Fruit fly (Drosophila melanogaster) whole organism, prepupa: ENCODE measurements around the gene CG9706.

Experiments used
- Blimp-1 ChIP-seq: fragments of 200-800 bp; sonication (Bioruptor generic); optimal IDR thresholded peaks from 3 replicates; lab custom pipeline; 2017; ENCODE audit warnings: missing biosample characterization, missing genetic modification characterization, mild to moderate bottlenecking, moderate library complexity, missing genetic modification reagents
- CG10631 ChIP-seq: fragments of 200-800 bp; sonication (Bioruptor generic); optimal IDR thresholded peaks from 2 replicates; lab custom pipeline; 2016; ENCODE audit warnings: missing biosample characterization, missing genetic modification characterization
- CG10669 ChIP-seq: fragments of 200-800 bp; sonication (Bioruptor generic); optimal IDR thresholded peaks from 3 replicates; lab custom pipeline; 2018; ENCODE audit warnings: missing biosample characterization, mild to moderate bottlenecking, missing genetic modification characterization, moderate library complexity
- CG11294 ChIP-seq: fragments of 200-800 bp; sonication (Bioruptor generic); IDR thresholded peaks from 2 replicates; pipeline ENCODE4 v1.3.6; 2022; ENCODE audit warnings: missing biosample characterization, missing genetic modification characterization
- CG11902 ChIP-seq: fragments of 200-800 bp; sonication (Bioruptor generic); optimal IDR thresholded peaks from 3 replicates; lab custom pipeline; 2016; ENCODE audit warnings: missing biosample characterization, missing genetic modification characterization
- CG15336 ChIP-seq: fragments of 200-800 bp; sonication (Bioruptor generic); IDR thresholded peaks from 2 replicates; pipeline ENCODE4 v1.3.6; 2022; ENCODE audit warnings: missing biosample characterization, missing genetic modification characterization
- CG1621 ChIP-seq: fragments of 200-800 bp; sonication (Bioruptor generic); optimal IDR thresholded peaks from 3 replicates; lab custom pipeline; 2018; ENCODE audit warnings: missing biosample characterization, mild to moderate bottlenecking, missing genetic modification characterization
- CG3032 ChIP-seq: fragments of 200-800 bp; optimal IDR thresholded peaks from 2 replicates; lab custom pipeline; 2019; ENCODE audit warnings: missing biosample characterization, mild to moderate bottlenecking, missing genetic modification characterization, moderate library complexity
- CG31627 ChIP-seq: fragments of 200-800 bp; sonication (Bioruptor generic); optimal IDR thresholded peaks from 3 replicates; lab custom pipeline; 2016; ENCODE audit warnings: missing biosample characterization, missing genetic modification characterization
- CG32006 ChIP-seq: fragments of 200-800 bp; sonication (Bioruptor generic); optimal IDR thresholded peaks from 3 replicates; lab custom pipeline; 2017; ENCODE audit warnings: missing biosample characterization, mild to moderate bottlenecking, missing genetic modification characterization
- CG34406 ChIP-seq: fragments of 200-800 bp; sonication (Bioruptor generic); optimal IDR thresholded peaks from 3 replicates; lab custom pipeline; 2016; ENCODE audit warnings: missing biosample characterization, missing genetic modification characterization
- CG3919 ChIP-seq: fragments of 200-800 bp; sonication (Bioruptor generic); optimal IDR thresholded peaks from 3 replicates; lab custom pipeline; 2016; ENCODE audit warnings: missing biosample characterization, missing genetic modification characterization
- CG4318 ChIP-seq: fragments of 200-800 bp; sonication (Bioruptor generic); optimal IDR thresholded peaks from 3 replicates; lab custom pipeline; 2017; ENCODE audit warnings: missing biosample characterization, mild to moderate bottlenecking, missing genetic modification characterization
- CG6792 ChIP-seq: fragments of 200-800 bp; sonication (Bioruptor generic); optimal IDR thresholded peaks from 3 replicates; lab custom pipeline; 2016; ENCODE audit warnings: missing biosample characterization, missing genetic modification characterization
- CG6808 ChIP-seq: fragments of 200-800 bp; sonication (Bioruptor generic); optimal IDR thresholded peaks from 3 replicates; lab custom pipeline; 2017; ENCODE audit warnings: missing biosample characterization, missing genetic modification characterization, mild to moderate bottlenecking, moderate library complexity, missing genetic modification reagents
- CG6854 ChIP-seq: fragments of 200-800 bp; sonication (Bioruptor generic); optimal IDR thresholded peaks from 2 replicates; lab custom pipeline; 2017; ENCODE audit warnings: missing biosample characterization, mild to moderate bottlenecking, missing genetic modification characterization
- CG7368 ChIP-seq: fragments of 200-800 bp; sonication (Bioruptor generic); optimal IDR thresholded peaks from 3 replicates; lab custom pipeline; 2016; ENCODE audit warnings: missing biosample characterization, missing genetic modification characterization
- CG8119 ChIP-seq: fragments of 200-800 bp; sonication (Bioruptor generic); IDR thresholded peaks from 3 replicates; pipeline ENCODE4 v1.3.6; 2022; ENCODE audit warnings: missing biosample characterization, missing genetic modification characterization
- CG8632 ChIP-seq: fragments of 200-800 bp; sonication (Bioruptor generic); optimal IDR thresholded peaks from 3 replicates; lab custom pipeline; 2016; ENCODE audit warnings: missing biosample characterization, missing genetic modification characterization
- Eip75B ChIP-seq: fragments of 200-800 bp; sonication (Bioruptor generic); optimal IDR thresholded peaks from 3 replicates; lab custom pipeline; 2016; ENCODE audit warnings: missing biosample characterization, missing genetic modification characterization
- Eip78C ChIP-seq: fragments of 200-800 bp; sonication (Bioruptor generic); peaks from one replicate; lab custom pipeline; 2016; ENCODE audit warnings: missing biosample characterization, missing genetic modification characterization
- Ets21C ChIP-seq: fragments of 200-800 bp; sonication (Bioruptor generic); optimal IDR thresholded peaks from 3 replicates; lab custom pipeline; 2016; ENCODE audit warnings: missing biosample characterization, missing genetic modification characterization
- Hr38 ChIP-seq: sonication (Bioruptor generic); optimal IDR thresholded peaks from 2 replicates; lab custom pipeline; 2016; ENCODE audit warnings: missing biosample characterization, missing genetic modification characterization
- Hr4 ChIP-seq: fragments of 200-800 bp; sonication (Bioruptor generic); optimal IDR thresholded peaks from 3 replicates; lab custom pipeline; 2016; ENCODE audit warnings: missing biosample characterization, missing genetic modification characterization
- Lpt ChIP-seq: fragments of 200-800 bp; sonication (Bioruptor generic); optimal IDR thresholded peaks from 3 replicates; lab custom pipeline; 2016; ENCODE audit warnings: missing biosample characterization, missing genetic modification characterization
- Met ChIP-seq: fragments of 200-800 bp; sonication (Bioruptor generic); optimal IDR thresholded peaks from 3 replicates; lab custom pipeline; 2016; ENCODE audit warnings: missing biosample characterization, missing genetic modification characterization
- OdsH ChIP-seq: fragments of 200-800 bp; sonication (Bioruptor generic); optimal IDR thresholded peaks from 3 replicates; lab custom pipeline; 2016; ENCODE audit warnings: missing biosample characterization, missing genetic modification characterization
- Smox ChIP-seq: fragments of 200-800 bp; sonication (Bioruptor generic); optimal IDR thresholded peaks from 3 replicates; lab custom pipeline; 2016; ENCODE audit warnings: missing biosample characterization, missing genetic modification characterization
- Sox14 ChIP-seq: fragments of 200-800 bp; sonication (Bioruptor generic); optimal IDR thresholded peaks from 3 replicates; lab custom pipeline; 2016; ENCODE audit warnings: missing biosample characterization, missing genetic modification characterization
- Sox15 ChIP-seq: fragments of 200-800 bp; sonication (Bioruptor generic); optimal IDR thresholded peaks from 3 replicates; lab custom pipeline; 2016; ENCODE audit warnings: missing biosample characterization, missing genetic modification characterization
- achi ChIP-seq: fragments of 200-800 bp; sonication (Bioruptor generic); optimal IDR thresholded peaks from 3 replicates; lab custom pipeline; 2016; ENCODE audit warnings: missing biosample characterization, missing genetic modification characterization
- acj6 ChIP-seq: fragments of 200-800 bp; sonication (Bioruptor generic); optimal IDR thresholded peaks from 3 replicates; lab custom pipeline; 2016; ENCODE audit warnings: missing biosample characterization, missing genetic modification characterization
- cyc ChIP-seq: fragments of 200-800 bp; sonication (Bioruptor generic); optimal IDR thresholded peaks from 3 replicates; lab custom pipeline; 2016; ENCODE audit warnings: missing biosample characterization, missing genetic modification characterization
- dsx ChIP-seq: fragments of 200-800 bp; optimal IDR thresholded peaks from 3 replicates; lab custom pipeline; 2019; ENCODE audit warnings: missing biosample characterization, mild to moderate bottlenecking, missing genetic modification characterization, moderate library complexity; ENCODE audit not compliant: poor library complexity, severe bottlenecking
- eg ChIP-seq: fragments of 200-800 bp; sonication (Bioruptor generic); IDR thresholded peaks from 3 replicates; pipeline ENCODE4 v1.3.6; 2022; ENCODE audit warnings: missing biosample characterization, missing genetic modification characterization
- esn ChIP-seq: fragments of 200-800 bp; sonication (Bioruptor generic); optimal IDR thresholded peaks from 2 replicates; lab custom pipeline; 2016; ENCODE audit warnings: missing biosample characterization, mild to moderate bottlenecking, missing genetic modification characterization, moderate library complexity
- fd59A ChIP-seq: fragments of 200-800 bp; sonication (Bioruptor generic); optimal IDR thresholded peaks from 2 replicates; lab custom pipeline; 2017; ENCODE audit warnings: missing biosample characterization, mild to moderate bottlenecking, missing genetic modification characterization, missing genetic modification reagents
- fd85E ChIP-seq: fragments of 200-800 bp; sonication (Bioruptor generic); optimal IDR thresholded peaks from 3 replicates; lab custom pipeline; 2016; ENCODE audit warnings: missing biosample characterization, missing genetic modification characterization
- net ChIP-seq: fragments of 200-800 bp; sonication (Bioruptor generic); optimal IDR thresholded peaks from 3 replicates; lab custom pipeline; 2016; ENCODE audit warnings: missing biosample characterization, missing genetic modification characterization
- pdm3 ChIP-seq: fragments of 200-800 bp; sonication (Bioruptor generic); optimal IDR thresholded peaks from 3 replicates; lab custom pipeline; 2016; ENCODE audit warnings: missing biosample characterization, missing genetic modification characterization
- spab ChIP-seq: fragments of 200-800 bp; sonication (Bioruptor generic); optimal IDR thresholded peaks from 2 replicates; lab custom pipeline; 2017; ENCODE audit warnings: missing biosample characterization, mild to moderate bottlenecking, missing genetic modification characterization, missing genetic modification reagents
- ss ChIP-seq, 2 experiments: fragments of 200-800 bp; sonication (Bioruptor generic); optimal IDR thresholded peaks; 2 replicates in 1 of 2; 3 replicates in 1 of 2; lab custom pipeline; 2017 to 2018; ENCODE audit warnings: mild to moderate bottlenecking in 2 of 2, missing biosample characterization in 2 of 2, missing genetic modification characterization in 2 of 2, moderate library complexity in 1 of 2
- topi ChIP-seq: fragments of 200-800 bp; sonication (Bioruptor generic); optimal IDR thresholded peaks from 3 replicates; lab custom pipeline; 2016; ENCODE audit warnings: missing biosample characterization, missing genetic modification characterization
- vri ChIP-seq: fragments of 200-800 bp; sonication (Bioruptor generic); optimal IDR thresholded peaks from 3 replicates; lab custom pipeline; 2016; ENCODE audit warnings: missing biosample characterization, mild to moderate bottlenecking, missing genetic modification characterization

Gene CG9706

DNA sequence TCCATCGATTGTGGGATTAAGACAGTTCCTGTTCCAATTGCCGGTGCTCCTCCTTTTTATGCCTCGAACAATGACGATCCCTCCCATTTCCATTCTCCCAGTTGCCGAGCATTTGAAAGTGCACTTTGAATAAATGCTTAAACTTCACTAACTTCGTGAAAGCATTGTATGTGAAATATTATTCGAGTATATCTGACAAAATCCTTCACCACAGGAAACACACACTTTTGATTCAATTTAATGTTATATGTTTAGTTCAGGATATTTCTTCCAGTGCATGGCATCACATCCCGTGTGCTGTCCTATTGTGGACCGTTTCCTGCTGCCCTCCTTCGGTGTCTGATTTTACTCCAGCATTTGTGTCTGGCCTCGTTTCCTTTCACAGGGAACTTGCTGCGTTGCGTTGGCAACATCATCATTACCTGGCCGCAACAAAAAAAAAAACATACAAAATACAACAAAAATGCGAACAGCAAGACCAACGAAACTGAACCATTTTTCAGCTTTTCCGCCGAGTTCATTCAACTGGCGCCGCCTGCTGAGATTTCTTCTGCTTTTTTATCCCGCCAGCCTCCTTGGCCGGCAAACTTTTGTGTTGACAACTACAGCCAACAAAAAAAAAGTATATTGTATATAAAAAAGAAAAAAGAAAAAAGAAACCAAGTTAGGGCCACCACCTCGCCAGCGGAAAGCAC lies 30.3 kb upstream of the CG9706 start (continued):
- peak; percentile 56 for TF ChIP-seq CG6792
- TF ChIP-seq CG6854 (GFP tag; lab: Kevin White, UChicago) = no peak
- peak; percentile 65 for TF ChIP-seq CG10669 (GFP tag; lab: Kevin White, UChicago)
- TF ChIP-seq CG8632 = peak; percentile 43
- peak; percentile 34 to 64 for TF ChIP-seq ss (GFP tag; optimal IDR thresholded peaks at IDR 0.05; lab: Kevin White, UChicago)
- TF ChIP-seq CG4318 (GFP tag; lab: Kevin White, UChicago) = peak; percentile 50
- TF ChIP-seq CG8119 = peak; percentile 74
- TF ChIP-seq Hr4 (GFP tag; lab: Kevin White, UChicago) = peak; percentile 70
- peak; percentile 84 for TF ChIP-seq CG3919 (GFP tag; lab: Kevin White, UChicago)
- TF ChIP-seq CG6808 (GFP tag; lab: Kevin White, UChicago) = peak; percentile 62
- peak; percentile 2 for TF ChIP-seq Ets21C (GFP tag; lab: Kevin White, UChicago)
- TF ChIP-seq Sox15 = no peak
- peak; percentile 50; the same call in 1 of the 2 replicates for TF ChIP-seq CG11294 (GFP tag; lab: Robert Waterston, UW)
- TF ChIP-seq CG15336 (GFP tag; lab: Robert Waterston, UW) = peak; percentile 82
- peak; percentile 71 for TF ChIP-seq acj6 (GFP tag; lab: Kevin White, UChicago)
- peak; percentile 46 for TF ChIP-seq cyc
- no peak for TF ChIP-seq vri (GFP tag; lab: Kevin White, UChicago)
- peak; percentile 38 for TF ChIP-seq CG34406 (GFP tag; lab: Kevin White, UChicago)
- peak; percentile 68 for TF ChIP-seq CG7368

DNA sequence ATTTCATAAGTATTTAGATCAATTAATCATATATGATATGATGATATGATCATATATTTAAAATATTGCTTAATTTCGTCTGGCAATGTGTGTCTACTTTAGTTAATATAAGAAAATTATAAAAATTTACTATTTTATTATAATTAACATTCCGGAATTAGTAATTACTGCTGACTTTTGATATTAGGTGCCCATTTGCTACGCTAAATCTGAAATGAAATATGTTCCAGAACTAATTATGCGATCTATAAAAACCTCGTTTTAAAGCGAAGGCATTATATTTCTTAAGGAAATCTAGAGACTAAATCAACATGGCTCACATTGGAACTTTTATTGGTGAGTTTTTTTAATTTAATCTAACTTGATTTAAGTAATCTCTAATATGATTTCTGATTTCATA lies 27.6 kb upstream of the CG9706 start, which contains the start of gene CG42852:
CG42852 (plus strand) TSS at position 301 of the 400 bp plus-strand sequence.
- TF ChIP-seq CG3032 (tag; lab: Kevin White, UChicago) = no peak
- TF ChIP-seq cyc = no peak
- TF ChIP-seq CG10631 (GFP tag; lab: Kevin White, UChicago) = no peak
- TF ChIP-seq fd85E = no peak
- TF ChIP-seq Ets21C (GFP tag; lab: Kevin White, UChicago) = no peak
- no peak for TF ChIP-seq fd59A (GFP tag; lab: Kevin White, UChicago)
- no peak for TF ChIP-seq Hr38
- TF ChIP-seq net = no peak
- TF ChIP-seq OdsH (GFP tag; lab: Kevin White, UChicago) = no peak
- TF ChIP-seq pdm3 (GFP tag; lab: Kevin White, UChicago) = no peak
- TF ChIP-seq CG1621 (tag; lab: Kevin White, UChicago) = no peak
- TF ChIP-seq Lpt (GFP tag; lab: Kevin White, UChicago) = no peak
- TF ChIP-seq CG7368 = no peak
- TF ChIP-seq Smox (GFP tag; lab: Kevin White, UChicago) = no peak
- no peak for TF ChIP-seq Sox15
- no peak for TF ChIP-seq CG8632
- TF ChIP-seq topi (GFP tag; lab: Kevin White, UChicago) = no peak
- TF ChIP-seq Hr4 (GFP tag; lab: Kevin White, UChicago) = no peak
- TF ChIP-seq Eip75B (GFP tag; lab: Kevin White, UChicago) = no peak
- TF ChIP-seq acj6 (GFP tag; lab: Kevin White, UChicago) = no peak

DNA sequence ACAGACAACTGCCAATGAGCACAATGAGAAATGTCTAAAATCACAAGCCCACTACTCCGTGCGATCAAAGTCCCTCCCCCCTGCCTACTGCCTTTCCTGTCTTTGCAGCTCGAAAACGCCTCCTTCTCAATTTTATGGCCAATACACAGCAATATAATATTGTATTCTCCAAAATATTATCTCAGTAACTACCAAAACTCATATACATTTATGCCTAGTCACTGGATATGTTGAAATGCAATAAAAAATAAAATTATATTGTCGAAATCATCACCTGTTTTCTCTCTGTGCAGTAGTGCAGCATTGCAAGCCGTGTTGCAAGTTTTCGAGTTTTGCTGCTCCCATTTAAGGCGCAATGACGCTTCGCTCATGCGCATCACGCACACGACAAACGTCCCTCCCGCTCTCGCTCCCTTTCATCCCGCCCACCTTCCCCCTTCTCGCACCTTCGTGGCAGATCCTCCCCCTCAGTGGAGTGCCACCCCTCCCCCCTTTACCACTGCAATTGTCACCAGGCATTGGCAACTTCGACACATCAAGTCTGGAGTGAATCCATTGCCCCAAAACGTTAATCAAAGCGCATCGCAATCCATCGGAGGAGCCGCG lies 24.2 kb upstream of the CG9706 start:
- peak; percentile 93 to 96 for TF ChIP-seq ss (GFP tag; optimal IDR thresholded peaks at IDR 0.05; lab: Kevin White, UChicago)
- TF ChIP-seq esn (GFP tag; lab: Kevin White, UChicago) = peak; percentile 82
- peak; percentile 83 for TF ChIP-seq CG3032 (tag; lab: Kevin White, UChicago)
- peak; percentile 60 for TF ChIP-seq CG31627 (GFP tag; lab: Kevin White, UChicago)
- TF ChIP-seq Lpt (GFP tag; lab: Kevin White, UChicago) = peak; percentile 88
- TF ChIP-seq CG10669 (GFP tag; lab: Kevin White, UChicago) = peak; percentile 85
- TF ChIP-seq CG11902 (GFP tag; lab: Kevin White, UChicago) = peak; percentile 70
- peak; percentile 79 for TF ChIP-seq achi (GFP tag; lab: Kevin White, UChicago)
- TF ChIP-seq Blimp-1 = peak; percentile 53
- peak; percentile 86 for TF ChIP-seq Hr4 (GFP tag; lab: Kevin White, UChicago)
- peak; percentile 79 for TF ChIP-seq Sox14
- peak; percentile 82 for TF ChIP-seq pdm3 (GFP tag; lab: Kevin White, UChicago)
- peak; percentile 61 for TF ChIP-seq Sox15
- peak; percentile 75 for TF ChIP-seq Met (GFP tag; lab: Kevin White, UChicago)
- peak; percentile 85 for TF ChIP-seq CG6792
- TF ChIP-seq spab (GFP tag; lab: Kevin White, UChicago) = peak; percentile 78
- TF ChIP-seq Eip75B (GFP tag; lab: Kevin White, UChicago) = peak; percentile 91
- peak; percentile 87 for TF ChIP-seq CG15336 (GFP tag; lab: Robert Waterston, UW)
- peak; percentile 98 for TF ChIP-seq Eip78C (GFP tag; lab: Kevin White, UChicago)
- peak; percentile 86 for TF ChIP-seq CG1621 (tag; lab: Kevin White, UChicago)
- peak; percentile 80 for TF ChIP-seq cyc
- peak; percentile 82 for TF ChIP-seq CG32006 (GFP tag; lab: Kevin White, UChicago)
- no peak for TF ChIP-seq CG6854 (GFP tag; lab: Kevin White, UChicago)
- TF ChIP-seq eg (GFP tag; lab: Robert Waterston, UW) = peak; percentile 83
- TF ChIP-seq CG3919 (GFP tag; lab: Kevin White, UChicago) = peak; percentile 84
- TF ChIP-seq dsx = peak; percentile 86
